Fruit fly (Drosophila melanogaster) whole organism, embryonic: ENCODE measurements around the gene pigs.

ENCODE experiments used
- CG10274 ChIP-seq: fragments of 200-800 bp; sonication (Bioruptor generic); optimal IDR thresholded peaks from 3 replicates; lab custom pipeline; 2017; ENCODE audit warnings: missing biosample characterization, mild to moderate bottlenecking, missing genetic modification characterization
- CG11456 ChIP-seq: fragments of 200-800 bp; sonication (Bioruptor generic); IDR thresholded peaks from 3 replicates; pipeline ENCODE4 v1.3.6; 2022; ENCODE audit warnings: missing biosample characterization, missing genetic modification characterization
- CG11723 ChIP-seq: fragments of 200-800 bp; sonication (Bioruptor generic); optimal IDR thresholded peaks from 2 replicates; lab custom pipeline; 2017; ENCODE audit warnings: missing biosample characterization, mild to moderate bottlenecking, missing genetic modification characterization
- CG12071 ChIP-seq: fragments of 200-800 bp; sonication (Bioruptor generic); optimal IDR thresholded peaks from 3 replicates; lab custom pipeline; 2018; ENCODE audit warnings: missing biosample characterization, mild to moderate bottlenecking, missing genetic modification characterization
- CG12155 ChIP-seq: fragments of 200-800 bp; sonication (Bioruptor generic); optimal IDR thresholded peaks from 3 replicates; lab custom pipeline; 2016; ENCODE audit warnings: missing biosample characterization, missing genetic modification characterization
- CG12659 ChIP-seq: fragments of 200-800 bp; sonication (Bioruptor generic); optimal IDR thresholded peaks from 3 replicates; lab custom pipeline; 2017; ENCODE audit warnings: mild to moderate bottlenecking, missing biosample characterization, missing genetic modification reagents, missing genetic modification characterization
- CG13287 ChIP-seq: fragments of 200-800 bp; sonication (Bioruptor generic); IDR thresholded peaks from 2 replicates; pipeline ENCODE4 v1.3.6; 2022; ENCODE audit warnings: missing biosample characterization, missing genetic modification characterization; ENCODE audit not compliant: partially characterized antibody
- CG13775 ChIP-seq: fragments of 200-800 bp; sonication (Bioruptor generic); optimal IDR thresholded peaks from 3 replicates; lab custom pipeline; 2017; ENCODE audit warnings: missing biosample characterization, mild to moderate bottlenecking, missing genetic modification characterization
- CG15696 ChIP-seq: fragments of 200-800 bp; sonication (Bioruptor generic); optimal IDR thresholded peaks from 2 replicates; lab custom pipeline; 2019; ENCODE audit warnings: missing biosample characterization, mild to moderate bottlenecking, missing genetic modification characterization, moderate library complexity
- CG16815 ChIP-seq: fragments of 200-800 bp; sonication (Bioruptor generic); optimal IDR thresholded peaks from 3 replicates; lab custom pipeline; 2017; ENCODE audit warnings: missing biosample characterization, mild to moderate bottlenecking, missing genetic modification characterization
- CG17385 ChIP-seq: fragments of 200-800 bp; sonication (Bioruptor generic); optimal IDR thresholded peaks from 3 replicates; lab custom pipeline; 2018; ENCODE audit warnings: missing biosample characterization, mild to moderate bottlenecking, missing genetic modification characterization
- CG18619 ChIP-seq: fragments of 200-800 bp; sonication (Bioruptor generic); optimal IDR thresholded peaks from 3 replicates; lab custom pipeline; 2017; ENCODE audit warnings: missing biosample characterization, mild to moderate bottlenecking, missing genetic modification characterization
- CG2120 ChIP-seq: fragments of 200-800 bp; sonication (Bioruptor generic); optimal IDR thresholded peaks from 3 replicates; lab custom pipeline; 2016; ENCODE audit warnings: missing biosample characterization, missing genetic modification characterization
- CG2889 ChIP-seq: fragments of 200-800 bp; sonication (Bioruptor generic); IDR thresholded peaks from 3 replicates; pipeline ENCODE4 v1.3.6; 2022; ENCODE audit warnings: missing biosample characterization, missing genetic modification characterization
- CG3065 ChIP-seq: fragments of 200-800 bp; sonication (Bioruptor generic); optimal IDR thresholded peaks from 2 replicates; lab custom pipeline; 2016; ENCODE audit warnings: missing biosample characterization, missing genetic modification characterization
- CG34376 ChIP-seq: fragments of 200-800 bp; sonication (Bioruptor generic); optimal IDR thresholded peaks from 2 replicates; lab custom pipeline; 2018; ENCODE audit warnings: missing biosample characterization, mild to moderate bottlenecking, missing genetic modification characterization
- CG6254 ChIP-seq: fragments of 200-800 bp; sonication (Bioruptor generic); optimal IDR thresholded peaks from 3 replicates; lab custom pipeline; 2017; ENCODE audit warnings: mild to moderate bottlenecking, missing biosample characterization, missing genetic modification reagents, missing genetic modification characterization
- CG7786 ChIP-seq: fragments of 200-800 bp; sonication (Bioruptor generic); optimal IDR thresholded peaks from 2 replicates; lab custom pipeline; 2016; ENCODE audit warnings: missing biosample characterization, missing genetic modification characterization
- CG8388 ChIP-seq: fragments of 200-800 bp; sonication (Bioruptor generic); optimal IDR thresholded peaks from 2 replicates; lab custom pipeline; 2019; ENCODE audit warnings: missing biosample characterization, mild to moderate bottlenecking, missing genetic modification characterization, moderate library complexity
- CG9609 ChIP-seq: fragments of 200-800 bp; sonication (Bioruptor generic); optimal IDR thresholded peaks from 3 replicates; lab custom pipeline; 2016; ENCODE audit warnings: missing biosample characterization, missing genetic modification characterization
- CTCF ChIP-seq: fragments of 200-800 bp; sonication (Bioruptor generic); optimal IDR thresholded peaks from 2 replicates; lab custom pipeline; 2017; ENCODE audit warnings: missing biosample characterization, mild to moderate bottlenecking, missing genetic modification characterization, moderate library complexity
- CkIIα-i1 ChIP-seq: fragments of 200-800 bp; sonication (Bioruptor generic); IDR thresholded peaks from 2 replicates; pipeline ENCODE4 v1.3.6; 2022; ENCODE audit warnings: missing biosample characterization, missing genetic modification characterization
- D19A ChIP-seq: fragments of 200-800 bp; optimal IDR thresholded peaks from 3 replicates; lab custom pipeline; 2019; ENCODE audit warnings: missing biosample characterization, mild to moderate bottlenecking, missing genetic modification characterization, moderate library complexity
- Dip2 ChIP-seq: fragments of 200-800 bp; sonication (Bioruptor generic); IDR thresholded peaks from 2 replicates; pipeline ENCODE4 v1.3.6; 2022; ENCODE audit warnings: missing biosample characterization, missing genetic modification characterization
- Doc2 ChIP-seq: fragments of 200-800 bp; sonication (Bioruptor generic); IDR thresholded peaks from 2 replicates; pipeline ENCODE4 v1.3.6; 2022; ENCODE audit warnings: missing biosample characterization, missing genetic modification characterization
- Gug ChIP-seq: fragments of 200-800 bp; sonication (Bioruptor generic); IDR thresholded peaks from 4 replicates; pipeline ENCODE4 v1.3.6; 2022; ENCODE audit warnings: missing biosample characterization, missing genetic modification characterization
- H2.0 ChIP-seq: fragments of 200-800 bp; sonication (Bioruptor generic); IDR thresholded peaks from 2 replicates; pipeline ENCODE4 v1.3.6; 2022; ENCODE audit warnings: missing biosample characterization, missing genetic modification characterization
- NC2α ChIP-seq: fragments of 200-800 bp; sonication (Bioruptor generic); optimal IDR thresholded peaks from 2 replicates; lab custom pipeline; 2016; ENCODE audit warnings: missing biosample characterization, missing genetic modification characterization
- NK7.1 ChIP-seq: fragments of 200-800 bp; sonication (Bioruptor generic); optimal IDR thresholded peaks from 3 replicates; lab custom pipeline; 2016; ENCODE audit warnings: missing biosample characterization, missing genetic modification characterization
- Oaz ChIP-seq: fragments of 200-800 bp; sonication (Bioruptor generic); IDR thresholded peaks from 2 replicates; pipeline ENCODE4 v1.3.6; 2022; ENCODE audit warnings: missing biosample characterization, missing genetic modification characterization
- Sox102F ChIP-seq: fragments of 200-800 bp; sonication (Bioruptor generic); optimal IDR thresholded peaks from 2 replicates; lab custom pipeline; 2018; ENCODE audit warnings: missing biosample characterization, mild to moderate bottlenecking, missing genetic modification characterization, moderate library complexity
- Vsx1 ChIP-seq: fragments of 200-800 bp; sonication (Bioruptor generic); optimal IDR thresholded peaks from 2 replicates; lab custom pipeline; 2017; ENCODE audit warnings: missing biosample characterization, mild to moderate bottlenecking, missing genetic modification characterization, missing genetic modification reagents
- bbx ChIP-seq: fragments of 200-800 bp; sonication (Bioruptor generic); IDR thresholded peaks from 2 replicates; pipeline ENCODE4 v1.3.6; 2022; ENCODE audit warnings: missing biosample characterization, missing genetic modification characterization; ENCODE audit not compliant: partially characterized antibody
- bsh ChIP-seq, 2 experiments: fragments of 200-800 bp; sonication (Bioruptor generic); optimal IDR thresholded peaks; 2 replicates each; lab custom pipeline; 2017 to 2018; ENCODE audit warnings: mild to moderate bottlenecking in 2 of 2, missing biosample characterization in 2 of 2, missing genetic modification characterization in 2 of 2, moderate library complexity in 1 of 2
- btn ChIP-seq: fragments of 200-800 bp; sonication (Bioruptor generic); optimal IDR thresholded peaks from 2 replicates; lab custom pipeline; 2016; ENCODE audit warnings: missing biosample characterization, missing genetic modification characterization
- chinmo ChIP-seq: fragments of 200-800 bp; sonication (Bioruptor generic); IDR thresholded peaks from 4 replicates; pipeline ENCODE4 v1.3.6; 2022; ENCODE audit warnings: missing biosample characterization, missing genetic modification characterization; ENCODE audit not compliant: partially characterized antibody
- croc ChIP-seq: fragments of 200-800 bp; sonication (Bioruptor generic); conservative IDR thresholded peaks from 3 replicates; pipeline ENCODE4 v1.3.6; 2022; ENCODE audit warnings: missing biosample characterization, missing genetic modification characterization
- en ChIP-seq: fragments of 200-800 bp; sonication (Bioruptor generic); optimal IDR thresholded peaks from 2 replicates; lab custom pipeline; 2016; ENCODE audit warnings: missing biosample characterization, missing genetic modification characterization
- ewg ChIP-seq: fragments of 200-800 bp; sonication (Bioruptor generic); optimal IDR thresholded peaks from 3 replicates; lab custom pipeline; 2017; ENCODE audit warnings: mild to moderate bottlenecking, missing biosample characterization, missing genetic modification reagents, missing genetic modification characterization
- fd64A ChIP-seq: fragments of 200-800 bp; sonication (Bioruptor generic); optimal IDR thresholded peaks from 3 replicates; lab custom pipeline; 2018; ENCODE audit warnings: missing biosample characterization, mild to moderate bottlenecking, missing genetic modification characterization
- fru ChIP-seq: fragments of >200 bp; optimal IDR thresholded peaks from 2 replicates; lab custom pipeline; 2017
- gce ChIP-seq: fragments of 200-800 bp; sonication (Bioruptor generic); IDR thresholded peaks from 3 replicates; pipeline ENCODE4 v1.3.6; 2022; ENCODE audit warnings: missing biosample characterization, missing genetic modification characterization
- jumu ChIP-seq: fragments of 200-800 bp; sonication (Bioruptor generic); optimal IDR thresholded peaks from 3 replicates; lab custom pipeline; 2016; ENCODE audit warnings: missing biosample characterization, missing genetic modification characterization
- klu ChIP-seq: fragments of 200-800 bp; sonication (Bioruptor generic); IDR thresholded peaks from 2 replicates; pipeline ENCODE4 v1.3.6; 2022; ENCODE audit warnings: missing biosample characterization, missing genetic modification characterization
- nerfin-2 ChIP-seq: fragments of 200-800 bp; sonication (Bioruptor generic); IDR thresholded peaks from 2 replicates; pipeline ENCODE4 v1.3.6; 2022; ENCODE audit warnings: missing biosample characterization, missing genetic modification characterization; ENCODE audit not compliant: partially characterized antibody
- otp ChIP-seq: fragments of 200-800 bp; sonication (Bioruptor generic); IDR thresholded peaks from 3 replicates; pipeline ENCODE4, ENCODE4 v1.3.6; 2022; ENCODE audit warnings: missing biosample characterization, missing genetic modification characterization
- ro ChIP-seq: fragments of 200-800 bp; sonication (Bioruptor generic); IDR thresholded peaks from 2 replicates; pipeline ENCODE4 v1.3.6; 2022; ENCODE audit warnings: missing biosample characterization, missing genetic modification characterization
- schlank ChIP-seq: fragments of 200-800 bp; sonication (Bioruptor generic); optimal IDR thresholded peaks from 2 replicates; lab custom pipeline; 2018; ENCODE audit warnings: missing biosample characterization, mild to moderate bottlenecking, missing genetic modification characterization
- sqz ChIP-seq: fragments of 200-800 bp; sonication (Bioruptor generic); optimal IDR thresholded peaks from 3 replicates; lab custom pipeline; 2018; ENCODE audit warnings: missing biosample characterization, mild to moderate bottlenecking, missing genetic modification characterization
- wek ChIP-seq: fragments of 200-800 bp; sonication (Bioruptor generic); optimal IDR thresholded peaks from 3 replicates; lab custom pipeline; 2018; ENCODE audit warnings: missing biosample characterization, mild to moderate bottlenecking, missing genetic modification characterization, moderate library complexity
- zfh2 ChIP-seq: fragments of 200-800 bp; sonication (Bioruptor generic); optimal IDR thresholded peaks from 2 replicates; lab custom pipeline; 2016; ENCODE audit warnings: missing biosample characterization, missing genetic modification characterization

pigs gene

dm6 chrX:6696467-6696866 is 96.6 kb downstream of the pigs start (continued):
- TF ChIP-seq D19A (tag; lab: Kevin White, UChicago) (peak; percentile 52), CG18619 (GFP tag; lab: Kevin White, UChicago) (peak; percentile 58), CG8388 (GFP tag; lab: Kevin White, UChicago) (peak; percentile 57), CG17385 (GFP tag; lab: Kevin White, UChicago) (peak; percentile 71), CG10274 (no peak), CG3065 (no peak), Vsx1 (GFP tag; lab: Kevin White, UChicago) (peak; percentile 39), chinmo (no peak), Oaz (peak; percentile 32; the same call in 1 of the 2 replicates), jumu (GFP tag; lab: Kevin White, UChicago) (peak; percentile 15), CG12155 (GFP tag; lab: Kevin White, UChicago) (peak; percentile 52), CG11723 (peak; percentile 65), CG12071 (GFP tag; lab: Kevin White, UChicago) (peak; percentile 39), CG34376 (peak; percentile 83), wek (GFP tag; lab: Kevin White, UChicago) (no peak), nerfin-2 (GFP tag; lab: Robert Waterston, UW) (no peak), CG15696 (peak; percentile 39), Doc2 (GFP tag; lab: Robert Waterston, UW) (no peak), Dip2 (GFP tag; lab: Robert Waterston, UW) (no peak), CG6254 (GFP tag; lab: Kevin White, UChicago) (peak; percentile 51), H2.0 (GFP tag; lab: Robert Waterston, UW) (0 out of 2 replicates have a peak, but pooled peaks have one; percentile 26), fd64A (GFP tag; lab: Kevin White, UChicago) (no peak), Sox102F (peak; percentile 64), NC2α (no peak), Gug (peak; percentile 24; the same call in 1 of the 4 replicates), otp (GFP tag; lab: Robert Waterston, UW) (peak; percentile 65; the same call in 1 of the 3 replicates), CG9609 (peak; percentile 22), klu (GFP tag; lab: Robert Waterston, UW) (no peak), CG13287 (GFP tag; lab: Robert Waterston, UW) (no peak), zfh2 (GFP tag; lab: Kevin White, UChicago) (peak; percentile 54), ro (no peak), ewg (peak; percentile 50), en (GFP tag; lab: Kevin White, UChicago) (peak; percentile 9), CG11456 (GFP tag; lab: Robert Waterston, UW) (peak; percentile 59; the same call in 1 of the 3 replicates), CTCF (GFP tag; lab: Kevin White, UChicago) (peak; percentile 13), sqz (GFP tag; lab: Kevin White, UChicago) (peak; percentile 43), bbx (GFP tag; lab: Robert Waterston, UW) (no peak), CG13775 (GFP tag; lab: Kevin White, UChicago) (peak; percentile 69), fru (lab: Kevin White, UChicago) (no peak), CG12659 (GFP tag; lab: Kevin White, UChicago) (peak; percentile 72), schlank (peak; percentile 53), bsh (GFP tag; optimal IDR thresholded peaks at IDR 0.05; lab: Kevin White, UChicago) (peak; percentile 61 to 74), gce (peak; percentile 24; the same call in 1 of the 3 replicates), CkIIα-i1 (no peak), btn (GFP tag; lab: Kevin White, UChicago) (no peak), CG2120 (GFP tag; lab: Kevin White, UChicago) (peak; percentile 79), croc (peak; percentile 31; the same call in 2 of the 3 replicates), CG2889 (GFP tag; lab: Robert Waterston, UW) (0 out of 3 replicates have a peak, but pooled peaks have one; percentile 7), CG16815 (GFP tag; lab: Kevin White, UChicago) (peak; percentile 28), CG7786 (GFP tag; lab: Kevin White, UChicago) (peak; percentile 52), NK7.1 (no peak)
